Worm (Caenorhabditis elegans): ENCODE measurements around the gene col-144.

col-144 gene

ce11 chrV:9143896-9144295 lies 16.5 kb downstream of the col-144 start (continued):
- TF ChIP-seq lin-15B (tag; optimal IDR thresholded peaks at IDR 0.05) (no peak), xbp-1 (tag; optimal IDR thresholded peaks at IDR 0.05) (no peak), skn-1 (tag; optimal IDR thresholded peaks at IDR 0.05) (no peak), lin-13 (GFP tag; optimal IDR thresholded peaks at IDR 0.05) (no peak), nhr-76 (tag; optimal IDR thresholded peaks at IDR 0.05) (no peak), nhr-237 (tag; optimal IDR thresholded peaks at IDR 0.05) (no peak)

- TF ChIP-seq pax-3 (tag; optimal IDR thresholded peaks at IDR 0.05) = no peak
- TF ChIP-seq egl-13 (tag; optimal IDR thresholded peaks at IDR 0.05) = no peak
- no peak for TF ChIP-seq xbp-1 (tag; optimal IDR thresholded peaks at IDR 0.05)
- TF ChIP-seq elt-2 (tag; optimal IDR thresholded peaks at IDR 0.05) = no peak
- no peak for TF ChIP-seq alr-1 (tag; optimal IDR thresholded peaks at IDR 0.05; ENCODE audit: borderline replicate concordance)
- TF ChIP-seq nhr-12 (tag; optimal IDR thresholded peaks at IDR 0.05) = no peak
- TF ChIP-seq dsc-1 (tag; optimal IDR thresholded peaks at IDR 0.05) = no peak
- no peak for TF ChIP-seq zip-4 (GFP tag; optimal IDR thresholded peaks at IDR 0.05)
- TF ChIP-seq unc-62 (GFP tag; optimal IDR thresholded peaks at IDR 0.05) = no peak
- TF ChIP-seq grh-1 (GFP tag; IDR thresholded peaks at IDR 0.05) = no peak
- no peak for TF ChIP-seq blmp-1 (tag; optimal IDR thresholded peaks at IDR 0.05)
- TF ChIP-seq pag-3 (tag; optimal IDR thresholded peaks at IDR 0.05; ENCODE audit: borderline replicate concordance, insufficient read depth) = no peak
- TF ChIP-seq lin-35 (GFP tag; optimal IDR thresholded peaks at IDR 0.05) = no peak
- TF ChIP-seq rnt-1 (tag; optimal IDR thresholded peaks at IDR 0.05) = no peak
- TF ChIP-seq efl-3 (GFP tag; optimal IDR thresholded peaks at IDR 0.05) = no peak
Measured at ce11 chrV:9141297-9141696, 19.1 kb downstream of the col-144 start, which contains the start of gene pitr-3. pitr-3 (minus strand) TSS chrV:9141397.

ce11 chrV:9137618-9138017 lies 22.8 kb downstream of the col-144 start, which contains the start of gene pitr-2:
pitr-2 (minus strand) TSS chrV:9137718.
- TF ChIP-seq tbx-2 (tag; optimal IDR thresholded peaks at IDR 0.05) (no peak), mdl-1 (tag; optimal IDR thresholded peaks at IDR 0.05) (no peak), skn-1 (tag; optimal IDR thresholded peaks at IDR 0.05) (no peak), hpl-2 (GFP tag; optimal IDR thresholded peaks at IDR 0.05) (no peak), nhr-77 (tag; optimal IDR thresholded peaks at IDR 0.05) (no peak), fos-1 (tag; optimal IDR thresholded peaks at IDR 0.05) (no peak), lin-35 (GFP tag; optimal IDR thresholded peaks at IDR 0.05) (no peak), zag-1 (tag; optimal IDR thresholded peaks at IDR 0.05) (no peak), unc-86 (tag; optimal IDR thresholded peaks at IDR 0.05) (no peak), nhr-47 (tag; optimal IDR thresholded peaks at IDR 0.05) (no peak), ceh-90 (tag; optimal IDR thresholded peaks at IDR 0.05) (no peak), C34B4.2 (tag; optimal IDR thresholded peaks at IDR 0.05) (no peak), fkh-10 (GFP tag; optimal IDR thresholded peaks at IDR 0.05) (no peak)

- TF ChIP-seq unc-30 (tag; optimal IDR thresholded peaks at IDR 0.05) (no peak), pqm-1 (tag; optimal IDR thresholded peaks at IDR 0.05) (no peak), snpc-4 (tag; optimal IDR thresholded peaks at IDR 0.05) (no peak), ceh-82 (tag; optimal IDR thresholded peaks at IDR 0.05) (no peak), fkh-10 (GFP tag; optimal IDR thresholded peaks at IDR 0.05) (no peak), nhr-19 (GFP tag; conservative IDR thresholded peaks at IDR 0.05) (no peak), dpl-1 (GFP tag; optimal IDR thresholded peaks at IDR 0.05) (no peak), efl-1 (optimal IDR thresholded peaks at IDR 0.05) (no peak), efl-1 (GFP tag; optimal IDR thresholded peaks at IDR 0.05 in 1 of 2) (no peak), nhr-11 (tag; optimal IDR thresholded peaks at IDR 0.05) (peak; percentile 59), unc-62 (GFP tag; optimal IDR thresholded peaks at IDR 0.05) (no peak), jun-1 (tag; optimal IDR thresholded peaks at IDR 0.05) (no peak), sox-4 (tag; optimal IDR thresholded peaks at IDR 0.05) (peak; percentile 9), mep-1 (tag; optimal IDR thresholded peaks at IDR 0.05) (no peak), mdl-1 (tag; optimal IDR thresholded peaks at IDR 0.05) (no peak), lin-14 (GFP tag; optimal IDR thresholded peaks at IDR 0.05) (peak; percentile 6), nhr-71 (tag; optimal IDR thresholded peaks at IDR 0.05) (peak; percentile 72), ama-1 (optimal IDR thresholded peaks at IDR 0.05) (no peak), elt-3 (tag; optimal IDR thresholded peaks at IDR 0.05) (no peak), aly-2 (tag; optimal IDR thresholded peaks at IDR 0.05) (no peak), isw-1 (GFP tag; IDR thresholded peaks at IDR 0.05) (no peak), lsy-2 (tag; optimal IDR thresholded peaks at IDR 0.05) (no peak), hlh-4 (tag; optimal IDR thresholded peaks at IDR 0.05) (no peak)
Measured at ce11 chrV:9133950-9134349, 26.5 kb downstream of the col-144 start, which contains the start of gene B0222.1. B0222.1 (plus strand) TSS chrV:9134255.

All from whole organism, L1 larva.